Worm (Caenorhabditis elegans) whole organism, L1 larva: ENCODE measurements around the gene asp-4.

Experiments
- C16A3.4 ChIP-seq: fragments of 150-350 bp; optimal IDR thresholded peaks from 2 replicates; lab custom pipeline; 2014; ENCODE audit warnings: missing biosample characterization, missing genetic modification characterization
- aha-1 ChIP-seq: fragments of 150-350 bp; optimal IDR thresholded peaks from 2 replicates; lab custom pipeline; 2014; ENCODE audit warnings: missing biosample characterization, missing genetic modification characterization
- aly-2 ChIP-seq: fragments of 150-350 bp; optimal IDR thresholded peaks from 2 replicates; lab custom pipeline; 2014; ENCODE audit warnings: missing biosample characterization, missing genetic modification characterization
- blmp-1 ChIP-seq: fragments of 150-350 bp; optimal IDR thresholded peaks from 2 replicates; lab custom pipeline; 2014; ENCODE audit warnings: missing biosample characterization, missing genetic modification characterization
- ceh-90 ChIP-seq: sonication (generic microtip); optimal IDR thresholded peaks from 2 replicates; lab custom pipeline; 2016; ENCODE audit warnings: missing genetic modification characterization, missing compliant biosample characterization
- dpl-1 ChIP-seq, 3 experiments: fragments of 150-350 bp in 2 of 3; sonication (generic microtip) in 1 of 3; optimal IDR thresholded peaks; 2 replicates each; lab custom pipeline; 2014 to 2017; ENCODE audit warnings: missing biosample characterization in 3 of 3, missing genetic modification characterization in 3 of 3, missing genetic modification reagents in 3 of 3
- dsc-1 ChIP-seq: sonication (generic microtip); optimal IDR thresholded peaks from 2 replicates; lab custom pipeline; 2016; ENCODE audit warnings: mild to moderate bottlenecking, missing genetic modification characterization, missing compliant biosample characterization
- efl-1 ChIP-seq, 4 experiments: fragments of 150-350 bp; optimal IDR thresholded peaks in 3 of 4; peaks in 1 of 4; 1 replicate in 1 of 4; 2 replicates in 3 of 4; lab custom pipeline; 2014; ENCODE audit warnings: missing biosample characterization in 2 of 4, missing genetic modification characterization in 2 of 4, missing genetic modification reagents in 2 of 4
- egl-27 ChIP-seq, 2 experiments: fragments of 150-350 bp in 1 of 2; sonication (generic microtip); optimal IDR thresholded peaks; 3 replicates each; lab custom pipeline; 2017 to 2018; ENCODE audit warnings: missing biosample characterization in 2 of 2, missing genetic modification characterization in 2 of 2, missing genetic modification reagents in 2 of 2
- elt-2 ChIP-seq: sonication (generic microtip); optimal IDR thresholded peaks from 2 replicates; lab custom pipeline; 2016; ENCODE audit warnings: missing genetic modification characterization, mild to moderate bottlenecking, inconsistent platforms, missing compliant biosample characterization, missing genetic modification reagents
- elt-3 ChIP-seq, 6 experiments: fragments of 150-350 bp in 1 of 6; sonication (generic microtip); optimal IDR thresholded peaks; 2 replicates each; lab custom pipeline; 2017 to 2018; ENCODE audit warnings: missing biosample characterization in 6 of 6, missing genetic modification characterization in 6 of 6, inconsistent platforms in 1 of 6
- fkh-4 ChIP-seq: sonication (generic microtip); optimal IDR thresholded peaks from 2 replicates; lab custom pipeline; 2016; ENCODE audit warnings: missing compliant biosample characterization, missing genetic modification characterization, borderline replicate concordance
- fkh-8 ChIP-seq: sonication (generic microtip); optimal IDR thresholded peaks from 2 replicates; lab custom pipeline; 2016; ENCODE audit warnings: mild to moderate bottlenecking, missing genetic modification characterization, missing compliant biosample characterization
- fos-1 ChIP-seq: fragments of 150-350 bp; optimal IDR thresholded peaks from 2 replicates; lab custom pipeline; 2014; ENCODE audit warnings: missing biosample characterization, missing genetic modification characterization
- grh-1 ChIP-seq: fragments of 200-800 bp; sonication (Bioruptor generic); IDR thresholded peaks from 2 replicates; pipeline ENCODE4 v1.3.6; 2022; ENCODE audit warnings: missing genetic modification reagents, missing genetic modification characterization, missing compliant biosample characterization
- hlh-4 ChIP-seq: sonication (generic microtip); optimal IDR thresholded peaks from 2 replicates; lab custom pipeline; 2016; ENCODE audit warnings: mild to moderate bottlenecking, missing genetic modification characterization, missing compliant biosample characterization
- hpl-2 ChIP-seq: fragments of 150-350 bp; optimal IDR thresholded peaks from 2 replicates; lab custom pipeline; 2014; ENCODE audit warnings: missing biosample characterization, missing genetic modification reagents, missing genetic modification characterization
- irx-1 ChIP-seq: sonication (generic microtip); optimal IDR thresholded peaks from 2 replicates; lab custom pipeline; 2016; ENCODE audit warnings: missing genetic modification characterization, missing compliant biosample characterization
- isw-1 ChIP-seq: fragments of 200-800 bp; sonication (Bioruptor generic); IDR thresholded peaks from 2 replicates; pipeline ENCODE4 v1.3.6; 2022; ENCODE audit warnings: missing genetic modification characterization, missing compliant biosample characterization
- jun-1 ChIP-seq: fragments of 150-350 bp; optimal IDR thresholded peaks from 2 replicates; lab custom pipeline; 2014; ENCODE audit warnings: missing biosample characterization, missing genetic modification reagents, missing genetic modification characterization
- lin-13 ChIP-seq: fragments of 150-350 bp; optimal IDR thresholded peaks from 2 replicates; lab custom pipeline; 2014; ENCODE audit warnings: missing biosample characterization, missing genetic modification reagents, missing genetic modification characterization
- lin-14 ChIP-seq: fragments of 200-800 bp; sonication (Bioruptor generic); optimal IDR thresholded peaks from 2 replicates; lab custom pipeline; 2018; ENCODE audit warnings: mild to moderate bottlenecking, missing genetic modification characterization, moderate library complexity, missing compliant biosample characterization
- lin-15B ChIP-seq: fragments of 150-350 bp; sonication (generic microtip); optimal IDR thresholded peaks from 3 replicates; lab custom pipeline; 2014; ENCODE audit warnings: missing biosample characterization, missing genetic modification characterization
- lin-35 ChIP-seq, 2 experiments: fragments of 150-350 bp; optimal IDR thresholded peaks; 2 replicates each; lab custom pipeline; 2014; ENCODE audit warnings: missing biosample characterization in 2 of 2, missing genetic modification characterization in 2 of 2, missing genetic modification reagents in 2 of 2
- lir-3 ChIP-seq: sonication (generic microtip); optimal IDR thresholded peaks from 2 replicates; lab custom pipeline; 2016; ENCODE audit warnings: mild to moderate bottlenecking, missing genetic modification characterization, moderate library complexity, missing compliant biosample characterization; ENCODE audit not compliant: poor library complexity
- lsy-2 ChIP-seq, 2 experiments: fragments of 150-350 bp; optimal IDR thresholded peaks; 2 replicates each; lab custom pipeline; 2014; ENCODE audit warnings: missing biosample characterization in 2 of 2, missing genetic modification characterization in 2 of 2
- mab-9 ChIP-seq: fragments of 200-800 bp; sonication (Bioruptor generic); IDR thresholded peaks from 2 replicates; pipeline ENCODE4 v1.3.6; 2022; ENCODE audit warnings: missing genetic modification reagents, missing genetic modification characterization, missing compliant biosample characterization
- mdl-1 ChIP-seq, 2 experiments: fragments of 150-350 bp; optimal IDR thresholded peaks; 2 replicates each; lab custom pipeline; 2014 to 2017; ENCODE audit warnings: missing biosample characterization in 2 of 2, missing genetic modification characterization in 2 of 2, inconsistent platforms in 1 of 2
- mep-1 ChIP-seq: fragments of 150-350 bp; optimal IDR thresholded peaks from 2 replicates; lab custom pipeline; 2014; ENCODE audit warnings: missing biosample characterization, missing genetic modification characterization
- nhr-11 ChIP-seq: fragments of 150-350 bp; optimal IDR thresholded peaks from 2 replicates; lab custom pipeline; 2014; ENCODE audit warnings: missing biosample characterization, missing genetic modification characterization
- nhr-19 ChIP-seq: fragments of 200-800 bp; sonication (Bioruptor generic); conservative IDR thresholded peaks from 2 replicates; pipeline ENCODE4 v1.3.6; 2022; ENCODE audit warnings: missing genetic modification characterization, missing compliant biosample characterization
- nhr-20 ChIP-seq: sonication (generic microtip); optimal IDR thresholded peaks from 2 replicates; lab custom pipeline; 2016; ENCODE audit warnings: mild to moderate bottlenecking, missing genetic modification characterization, missing compliant biosample characterization
- nhr-237 ChIP-seq: fragments of 150-350 bp; optimal IDR thresholded peaks from 2 replicates; lab custom pipeline; 2014; ENCODE audit warnings: missing biosample characterization, missing genetic modification characterization
- nhr-28 ChIP-seq: fragments of 150-350 bp; optimal IDR thresholded peaks from 2 replicates; lab custom pipeline; 2014; ENCODE audit warnings: missing biosample characterization, missing genetic modification characterization
- nhr-47 ChIP-seq: sonication (generic microtip); optimal IDR thresholded peaks from 2 replicates; lab custom pipeline; 2016; ENCODE audit warnings: mild to moderate bottlenecking, missing genetic modification characterization, moderate library complexity, missing compliant biosample characterization
- nhr-71 ChIP-seq: sonication (generic microtip); optimal IDR thresholded peaks from 2 replicates; lab custom pipeline; 2016; ENCODE audit warnings: mild to moderate bottlenecking, missing genetic modification characterization, moderate library complexity, missing compliant biosample characterization
- nhr-77 ChIP-seq: fragments of 150-350 bp; optimal IDR thresholded peaks from 2 replicates; lab custom pipeline; 2014; ENCODE audit warnings: missing biosample characterization, missing genetic modification characterization
- nhr-90 ChIP-seq: sonication (generic microtip); optimal IDR thresholded peaks from 2 replicates; lab custom pipeline; 2016; ENCODE audit warnings: mild to moderate bottlenecking, missing genetic modification characterization, missing compliant biosample characterization; ENCODE audit not compliant: poor library complexity
- pag-3 ChIP-seq: sonication (generic microtip); optimal IDR thresholded peaks from 2 replicates; lab custom pipeline; 2017; ENCODE audit warnings: missing genetic modification characterization, mild to moderate bottlenecking, missing compliant biosample characterization, antibody characterized with exemption, borderline replicate concordance; ENCODE audit not compliant: insufficient read depth
- rnt-1 ChIP-seq: sonication (generic microtip); optimal IDR thresholded peaks from 2 replicates; lab custom pipeline; 2016; ENCODE audit warnings: mild to moderate bottlenecking, missing genetic modification characterization, moderate library complexity, missing compliant biosample characterization
- skn-1 ChIP-seq: fragments of 150-350 bp; optimal IDR thresholded peaks from 2 replicates; lab custom pipeline; 2014; ENCODE audit warnings: missing biosample characterization, missing genetic modification characterization
- snu-23 ChIP-seq: sonication (generic microtip); optimal IDR thresholded peaks from 2 replicates; lab custom pipeline; 2016; ENCODE audit warnings: missing genetic modification characterization, missing compliant biosample characterization
- sup-37 ChIP-seq: fragments of 200-800 bp; sonication (Bioruptor generic); optimal IDR thresholded peaks from 2 replicates; lab custom pipeline; 2018; ENCODE audit warnings: mild to moderate bottlenecking, missing genetic modification characterization, missing compliant biosample characterization
- swsn-7 ChIP-seq: sonication (generic microtip); optimal IDR thresholded peaks from 2 replicates; lab custom pipeline; 2016; ENCODE audit warnings: missing genetic modification characterization, missing compliant biosample characterization
- tbx-2 ChIP-seq: sonication (generic microtip); optimal IDR thresholded peaks from 2 replicates; lab custom pipeline; 2016; ENCODE audit warnings: missing genetic modification characterization, missing compliant biosample characterization
- tlp-1 ChIP-seq: fragments of 150-350 bp; optimal IDR thresholded peaks from 2 replicates; lab custom pipeline; 2014; ENCODE audit warnings: missing biosample characterization, missing genetic modification characterization
- unc-30 ChIP-seq: sonication (generic microtip); optimal IDR thresholded peaks from 2 replicates; lab custom pipeline; 2017; ENCODE audit warnings: missing biosample characterization, missing genetic modification characterization
- unc-86 ChIP-seq: sonication (generic microtip); optimal IDR thresholded peaks from 2 replicates; lab custom pipeline; 2016; ENCODE audit warnings: missing genetic modification characterization, missing compliant biosample characterization
- vab-15 ChIP-seq: sonication (generic microtip); optimal IDR thresholded peaks from 2 replicates; lab custom pipeline; 2017; ENCODE audit warnings: missing genotype, mild to moderate bottlenecking, missing genetic modification characterization, missing compliant biosample characterization
- xbp-1 ChIP-seq: sonication (generic microtip); optimal IDR thresholded peaks from 2 replicates; lab custom pipeline; 2016; ENCODE audit warnings: missing genetic modification characterization, missing compliant biosample characterization
- zip-4 ChIP-seq: fragments of 200-800 bp; sonication (Bioruptor generic); optimal IDR thresholded peaks from 2 replicates; lab custom pipeline; 2018; ENCODE audit warnings: mild to moderate bottlenecking, missing genetic modification characterization, moderate library complexity, missing compliant biosample characterization
- ztf-4 ChIP-seq: fragments of 150-350 bp; optimal IDR thresholded peaks from 2 replicates; lab custom pipeline; 2014; ENCODE audit warnings: missing biosample characterization, missing genetic modification characterization

Gene asp-4

DNA sequence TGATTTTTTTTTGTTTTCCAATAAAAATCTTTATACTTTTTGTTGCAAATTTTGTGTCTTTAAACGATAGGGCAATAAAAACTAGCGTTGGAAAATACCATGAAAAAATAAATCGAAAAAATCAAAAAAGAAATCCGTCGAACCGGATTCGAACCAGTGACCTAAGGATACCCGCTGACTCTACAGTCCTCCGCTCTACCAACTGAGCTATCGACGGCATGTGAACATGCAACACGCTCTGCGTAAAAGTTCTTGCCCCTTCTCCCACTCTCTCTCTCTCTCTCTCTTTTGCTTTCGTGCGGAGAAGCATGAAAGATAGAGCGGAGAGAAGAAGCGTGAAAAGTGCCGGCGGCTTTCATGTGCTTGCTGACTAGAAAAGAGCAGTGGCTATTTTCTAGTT is 43.3 kb upstream of the asp-4 start:
- TF ChIP-seq tbx-2 (tag; lab: Kevin White, UChicago), result peak; percentile 27
- peak; percentile 11 for TF ChIP-seq irx-1
- no peak for TF ChIP-seq pag-3
- TF ChIP-seq grh-1 (GFP tag; lab: Robert Waterston, UW), result no peak
- no peak for TF ChIP-seq ztf-4
- TF ChIP-seq hlh-4 (tag; lab: Kevin White, UChicago), result no peak
- no peak for TF ChIP-seq dpl-1 (GFP tag; optimal IDR thresholded peaks at IDR 0.05; lab: Kevin White, UChicago)
- peak; percentile 37 for TF ChIP-seq skn-1 (tag; lab: Kevin White, UChicago)
- peak in 1 of 2 experiments; percentile 44 for TF ChIP-seq mdl-1 (tag; optimal IDR thresholded peaks at IDR 0.05; lab: Kevin White, UChicago)
- no peak for TF ChIP-seq fkh-4 (tag; lab: Kevin White, UChicago)
- peak; percentile 44 for TF ChIP-seq unc-86 (tag; lab: Kevin White, UChicago)
- TF ChIP-seq fkh-8 (tag; lab: Kevin White, UChicago), result peak; percentile 12
- TF ChIP-seq elt-2, result no peak
- TF ChIP-seq snu-23 (GFP tag; lab: Kevin White, UChicago), result peak; percentile 69
- TF ChIP-seq nhr-28 (tag; lab: Kevin White, UChicago), result no peak
- peak in 1 of 2 experiments; percentile 25 for TF ChIP-seq lsy-2 (tag; optimal IDR thresholded peaks at IDR 0.05; lab: Kevin White, UChicago)
- peak; percentile 68 for TF ChIP-seq nhr-20 (tag; lab: Kevin White, UChicago)
- TF ChIP-seq vab-15, result no peak
- no peak for TF ChIP-seq aha-1 (tag; lab: Kevin White, UChicago)
- no peak for TF ChIP-seq ceh-90 (tag; lab: Kevin White, UChicago)
- TF ChIP-seq nhr-77 (tag; lab: Kevin White, UChicago), result no peak
- no peak for TF ChIP-seq nhr-11 (tag; lab: Kevin White, UChicago)
- no peak for TF ChIP-seq hpl-2 (GFP tag; lab: Kevin White, UChicago)
- peak; percentile 61 for TF ChIP-seq swsn-7 (tag; lab: Kevin White, UChicago)
- TF ChIP-seq lin-13 (GFP tag; lab: Kevin White, UChicago), result no peak
- TF ChIP-seq jun-1, result peak; percentile 54
- no peak; the same call in 1 of the 2 replicates for TF ChIP-seq mab-9 (GFP tag; lab: Robert Waterston, UW)
- peak; percentile 43 for TF ChIP-seq fos-1 (tag; lab: Kevin White, UChicago)
- no peak for TF ChIP-seq tlp-1 (tag; lab: Kevin White, UChicago)
- peak; percentile 20 for TF ChIP-seq lir-3 (tag; lab: Kevin White, UChicago)
- peak; percentile 79 for TF ChIP-seq dsc-1 (tag; lab: Kevin White, UChicago)
- peak; percentile 43 for TF ChIP-seq xbp-1 (tag; lab: Kevin White, UChicago)
- peak; percentile 16 for TF ChIP-seq isw-1 (GFP tag; lab: Robert Waterston, UW)
- TF ChIP-seq nhr-47, result peak; percentile 80
- TF ChIP-seq nhr-237 (tag; lab: Kevin White, UChicago), result no peak
- TF ChIP-seq nhr-71, result peak; percentile 68
- no peak for TF ChIP-seq unc-30 (tag; lab: Kevin White, UChicago)
- TF ChIP-seq blmp-1 (tag; lab: Kevin White, UChicago), result no peak
- no peak for TF ChIP-seq aly-2
- TF ChIP-seq sup-37 (GFP tag; lab: Kevin White, UChicago), result no peak
- peak; percentile 72 for TF ChIP-seq nhr-19 (GFP tag; lab: Robert Waterston, UW)
- peak; percentile 73 for TF ChIP-seq rnt-1
- peak; percentile 51 for TF ChIP-seq mep-1 (tag; lab: Kevin White, UChicago)
- TF ChIP-seq lin-35 (GFP tag; optimal IDR thresholded peaks at IDR 0.05; lab: Kevin White, UChicago), result peak in 1 of 2 experiments; percentile 50
- peak; percentile 27 for TF ChIP-seq nhr-90 (tag; lab: Kevin White, UChicago)
- no peak for TF ChIP-seq lin-15B (tag; lab: Kevin White, UChicago)
- TF ChIP-seq egl-27 (tag; optimal IDR thresholded peaks at IDR 0.05; lab: Kevin White, UChicago), result no peak
- TF ChIP-seq elt-3 (tag; optimal IDR thresholded peaks at IDR 0.05; lab: Kevin White, UChicago), result no peak
- TF ChIP-seq zip-4, result no peak
- TF ChIP-seq C16A3.4, result peak; percentile 37
- TF ChIP-seq efl-1 (optimal IDR thresholded peaks at IDR 0.05; lab: Kevin White, UChicago), result peak in 1 of 2 experiments; percentile 1
- TF ChIP-seq efl-1 (GFP tag; optimal IDR thresholded peaks at IDR 0.05 in 1 of 2; lab: Kevin White, UChicago), result peak in 1 of 2 experiments; percentile 58
- peak; percentile 52 for TF ChIP-seq lin-14 (GFP tag; lab: Kevin White, UChicago)
